2 worm cellular contexts compared by ENCODE assay signal in the genomic region with DNA sequence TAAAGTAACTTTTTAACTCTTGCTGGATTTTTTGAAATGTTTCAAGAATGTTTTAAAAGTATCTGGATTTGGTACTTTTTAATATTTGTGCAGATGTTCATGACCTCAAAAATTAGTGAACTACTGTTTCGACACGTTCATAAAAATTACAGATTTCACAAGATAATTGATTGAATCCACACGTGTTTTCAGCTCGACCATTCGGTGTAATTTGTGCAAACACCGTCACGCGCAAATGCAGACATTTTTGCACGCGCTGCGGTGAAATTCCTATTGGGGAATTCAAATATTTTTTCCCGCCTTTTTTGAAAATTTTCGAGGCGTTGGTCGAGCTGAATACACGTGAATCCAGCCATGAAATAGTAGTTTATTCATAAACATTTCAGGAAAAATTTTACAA.
A peak's percentile ranks its signal among the peaks of the same experiment; 100 is the strongest.
TF ChIP-seq lines count a peak whose summit lies in the region.

No protein-coding gene starts in this region.

TF ChIP-seq in whole organism, L4 larva, 104 proteins besides CTCF, POLR2A, EP300 and RAD21:
- TF ChIP-seq snpc-1.2 (GFP tag; IDR thresholded peaks at IDR 0.05; lab: Robert Waterston, UW): peak; percentile 63

TF ChIP-seq in whole organism, young adult, 124 proteins besides CTCF, POLR2A, EP300 and RAD21:
- peak; percentile 81 for TF ChIP-seq attf-6 (GFP tag; IDR thresholded peaks at IDR 0.05; lab: Robert Waterston, UW)
